Worm (Caenorhabditis elegans): ENCODE data around the gene K04G7.1.
"Not testable (repeated sequence)": the region's sequence is repeated elsewhere in the genome, so short reads cannot be mapped to it uniquely, and the experiment has no call there.

K04G7.1 gene

ce11 chrIII:7120477-7120876 lies 42.0 kb upstream of the K04G7.1 start (continued):
- TF ChIP-seq Y95B8A.8 (GFP tag; IDR thresholded peaks at IDR 0.05) = no peak
- TF ChIP-seq B0336.3 (GFP tag; IDR thresholded peaks at IDR 0.05) = no peak
- TF ChIP-seq dpff-1 (tag; optimal IDR thresholded peaks at IDR 0.05) = no peak
- no peak for TF ChIP-seq ztf-28 (GFP tag; IDR thresholded peaks at IDR 0.05)
- no peak for TF ChIP-seq rcor-1 (GFP tag; IDR thresholded peaks at IDR 0.05)
- TF ChIP-seq atf-7 (tag; optimal IDR thresholded peaks at IDR 0.05) = peak; percentile 5
- TF ChIP-seq xnd-1 (tag; optimal IDR thresholded peaks at IDR 0.05) = no peak
- TF ChIP-seq hmg-1.2 (GFP tag; IDR thresholded peaks at IDR 0.05) = no peak
- no peak for TF ChIP-seq hmg-20 (GFP tag; IDR thresholded peaks at IDR 0.05)
- TF ChIP-seq akir-1 (GFP tag; optimal IDR thresholded peaks at IDR 0.05) = no peak
- peak; percentile 25 for TF ChIP-seq nhr-80 (tag; optimal IDR thresholded peaks at IDR 0.05)
- TF ChIP-seq aptf-2 (GFP tag; conservative IDR thresholded peaks at IDR 0.05) = no peak
- no peak for TF ChIP-seq D2030.7 (GFP tag; IDR thresholded peaks at IDR 0.05)
- TF ChIP-seq lin-35 (GFP tag; optimal IDR thresholded peaks at IDR 0.05) = no peak
- peak; percentile 51 for TF ChIP-seq him-1 (tag; optimal IDR thresholded peaks at IDR 0.05)
- no peak for TF ChIP-seq F33H1.4 (GFP tag; IDR thresholded peaks at IDR 0.05)
- peak in 1 of 2 experiments; percentile 35 for TF ChIP-seq let-607 (tag; optimal IDR thresholded peaks at IDR 0.05)

- peak; percentile 28; the same call in 1 of the 2 replicates for TF ChIP-seq hmg-1.2 (GFP tag; IDR thresholded peaks at IDR 0.05)
- TF ChIP-seq snpc-3.4 (tag; optimal IDR thresholded peaks at IDR 0.05) = peak; percentile 12
- TF ChIP-seq snpc-1.3 (tag; optimal IDR thresholded peaks at IDR 0.05; ENCODE audit: insufficient read depth) = peak; percentile 41
- no peak for TF ChIP-seq mcd-1 (GFP tag; IDR thresholded peaks at IDR 0.05)
- no peak for TF ChIP-seq cebp-1 (GFP tag; IDR thresholded peaks at IDR 0.05)
- peak; percentile 6 for TF ChIP-seq cebp-1 (tag; optimal IDR thresholded peaks at IDR 0.05)
- no peak for TF ChIP-seq snpc-4 (GFP tag; optimal IDR thresholded peaks at IDR 0.05)
- peak in 1 of 4 experiments; percentile 13 for TF ChIP-seq snpc-4 (tag; optimal IDR thresholded peaks at IDR 0.05)
- no peak for TF ChIP-seq T26A5.8 (tag; optimal IDR thresholded peaks at IDR 0.05)
- TF ChIP-seq lsl-1 (GFP tag; optimal IDR thresholded peaks at IDR 0.05) = peak; percentile 14
- TF ChIP-seq snpc-1.1 (tag; optimal IDR thresholded peaks at IDR 0.05; ENCODE audit: insufficient read depth) = peak; percentile 32
Observed at ce11 chrIII:7122860-7123259, 39.7 kb upstream of the K04G7.1 start, which contains the start of the genes B0280.9 and rpia-1. B0280.9 (minus strand) TSS chrIII:7122895. rpia-1 (plus strand) TSS chrIII:7123128.

ce11 chrIII:7124364-7124763 lies 38.1 kb upstream of the K04G7.1 start, which contains the start of gene B0280.2:
B0280.2 (plus strand) TSS chrIII:7124664.
- TF ChIP-seq ztf-3 (GFP tag; optimal IDR thresholded peaks at IDR 0.05) (no peak), T26A5.8 (tag; optimal IDR thresholded peaks at IDR 0.05) (no peak), somi-1 (GFP tag; optimal IDR thresholded peaks at IDR 0.05) (no peak), xnd-1 (tag; optimal IDR thresholded peaks at IDR 0.05) (no peak), nhr-80 (tag; optimal IDR thresholded peaks at IDR 0.05) (no peak), Y79H2A.3 (GFP tag; conservative IDR thresholded peaks at IDR 0.05) (no peak), die-1 (tag; optimal IDR thresholded peaks at IDR 0.05) (no peak), B0336.3 (GFP tag; IDR thresholded peaks at IDR 0.05) (no peak), hmg-20 (GFP tag; IDR thresholded peaks at IDR 0.05) (no peak), egl-44 (GFP tag; IDR thresholded peaks at IDR 0.05) (no peak), zim-3 (tag; optimal IDR thresholded peaks at IDR 0.05) (no peak)

- not testable (repeated sequence) for TF ChIP-seq zfh-2 (GFP tag; conservative IDR thresholded peaks at IDR 0.05); nhr-27 (tag; optimal IDR thresholded peaks at IDR 0.05); F52B5.7 (tag; optimal IDR thresholded peaks at IDR 0.05)
Observed at ce11 chrIII:7128601-7129000, 33.9 kb upstream of the K04G7.1 start, which contains the start of gene viro-2. viro-2 (plus strand) TSS chrIII:7128901.
